Worm (Caenorhabditis elegans) whole organism, L4 larva: Measurements from ENCODE around the gene K05F6.8.
A peak's percentile ranks its signal among the peaks of the same experiment; 100 is the strongest.

ENCODE experiments used
- D1046.2 ChIP-seq: fragments of 200-800 bp; sonication (Bioruptor generic); IDR thresholded peaks from 2 replicates; pipeline ENCODE4 v1.3.6; 2022; ENCODE audit warnings: missing genetic modification characterization, missing compliant biosample characterization
- F10B5.3 ChIP-seq: sonication (generic microtip); optimal IDR thresholded peaks from 2 replicates; lab custom pipeline; 2016; ENCODE audit warnings: mild to moderate bottlenecking, missing genetic modification characterization, missing compliant biosample characterization
- Y5F2A.4 ChIP-seq: fragments of 200-800 bp; sonication (Bioruptor generic); optimal IDR thresholded peaks from 2 replicates; lab custom pipeline; 2018; ENCODE audit warnings: mild to moderate bottlenecking, missing genetic modification characterization, missing compliant biosample characterization
- Y75B8A.6 ChIP-seq: fragments of 200-800 bp; sonication (Bioruptor generic); IDR thresholded peaks from 2 replicates; pipeline ENCODE4 v1.3.6; 2022; ENCODE audit warnings: missing genetic modification reagents, missing genetic modification characterization, missing compliant biosample characterization
- ZK337.2 ChIP-seq: fragments of 200-800 bp; sonication (Bioruptor generic); IDR thresholded peaks from 2 replicates; pipeline ENCODE4 v1.3.6; 2022; ENCODE audit warnings: missing genetic modification reagents, missing genetic modification characterization, missing compliant biosample characterization
- attf-4 ChIP-seq: sonication (generic microtip); optimal IDR thresholded peaks from 3 replicates; lab custom pipeline; 2017; ENCODE audit warnings: missing biosample characterization, missing genetic modification characterization
- ceh-20 ChIP-seq: fragments of 200-800 bp; sonication (Bioruptor generic); IDR thresholded peaks from 2 replicates; pipeline ENCODE4 v1.3.6; 2022; ENCODE audit warnings: missing genetic modification reagents, missing genetic modification characterization, missing compliant biosample characterization
- ceh-28 ChIP-seq: fragments of 150-350 bp; optimal IDR thresholded peaks from 2 replicates; lab custom pipeline; 2014; ENCODE audit warnings: missing biosample characterization, missing genetic modification reagents, missing genetic modification characterization
- daf-12 ChIP-seq: fragments of 150-350 bp; optimal IDR thresholded peaks from 2 replicates; lab custom pipeline; 2014; ENCODE audit warnings: missing biosample characterization, missing genetic modification reagents, missing genetic modification characterization
- daf-16 ChIP-seq, 3 experiments: sonication (generic microtip); optimal IDR thresholded peaks; 2 replicates each; lab custom pipeline; 2016 to 2017; ENCODE audit warnings: missing genetic modification characterization in 3 of 3, missing genetic modification reagents in 3 of 3, mild to moderate bottlenecking in 2 of 3, missing compliant biosample characterization in 2 of 3, missing biosample characterization in 1 of 3, moderate library complexity in 1 of 3
- daf-8 ChIP-seq: fragments of 200-800 bp; sonication (Bioruptor generic); IDR thresholded peaks from 2 replicates; pipeline ENCODE4 v1.3.6; 2022; ENCODE audit warnings: missing genetic modification characterization, missing compliant biosample characterization
- dmd-6 ChIP-seq: fragments of 200-800 bp; sonication (Bioruptor generic); IDR thresholded peaks from 2 replicates; pipeline ENCODE4 v1.3.6; 2022; ENCODE audit warnings: missing genetic modification reagents, missing genetic modification characterization, missing compliant biosample characterization
- duxl-1 ChIP-seq: sonication (generic microtip); optimal IDR thresholded peaks from 2 replicates; lab custom pipeline; 2016; ENCODE audit warnings: mild to moderate bottlenecking, missing genetic modification characterization, moderate library complexity, missing compliant biosample characterization; ENCODE audit not compliant: poor library complexity
- egl-43 ChIP-seq: fragments of 200-800 bp; sonication (Bioruptor generic); IDR thresholded peaks from 2 replicates; pipeline ENCODE4 v1.3.6; 2022; ENCODE audit warnings: missing genetic modification reagents, missing genetic modification characterization, missing compliant biosample characterization
- lim-7 ChIP-seq: fragments of 200-800 bp; sonication (Bioruptor generic); IDR thresholded peaks from 2 replicates; pipeline ENCODE4 v1.3.6; 2022; ENCODE audit warnings: missing genetic modification characterization, missing compliant biosample characterization
- lin-1 ChIP-seq: fragments of 200-800 bp; sonication (Bioruptor generic); IDR thresholded peaks from 2 replicates; pipeline ENCODE4 v1.3.6; 2022; ENCODE audit warnings: missing genetic modification reagents, missing genetic modification characterization, missing compliant biosample characterization
- lin-13 ChIP-seq: fragments of 150-350 bp; optimal IDR thresholded peaks from 2 replicates; lab custom pipeline; 2014; ENCODE audit warnings: missing biosample characterization, missing genetic modification reagents, missing genetic modification characterization
- lin-15B ChIP-seq: fragments of 150-350 bp; sonication (generic microtip); optimal IDR thresholded peaks from 3 replicates; lab custom pipeline; 2014; ENCODE audit warnings: missing biosample characterization, missing genetic modification characterization
- lin-38 ChIP-seq: fragments of 200-800 bp; sonication (Bioruptor generic); IDR thresholded peaks from 2 replicates; pipeline ENCODE4 v1.3.6; 2022; ENCODE audit warnings: missing genetic modification reagents, missing genetic modification characterization, missing compliant biosample characterization
- lin-39 ChIP-seq: fragments of 150-350 bp; optimal IDR thresholded peaks from 2 replicates; lab custom pipeline; 2014; ENCODE audit warnings: missing biosample characterization, missing genetic modification reagents, missing genetic modification characterization
- madf-5 ChIP-seq, 2 experiments: fragments of 200-800 bp; sonication (Bioruptor generic); IDR thresholded peaks; 2 replicates each; pipeline ENCODE4 v1.3.6; 2022; ENCODE audit warnings: missing compliant biosample characterization in 2 of 2, missing genetic modification characterization in 2 of 2
- madf-9 ChIP-seq: fragments of 200-800 bp; sonication (Bioruptor generic); conservative IDR thresholded peaks from 2 replicates; pipeline ENCODE4 v1.3.6; 2022; ENCODE audit warnings: missing genetic modification reagents, missing genetic modification characterization, missing compliant biosample characterization
- mes-2 ChIP-seq: sonication (generic microtip); optimal IDR thresholded peaks from 2 replicates; lab custom pipeline; 2016; ENCODE audit warnings: missing genotype, mild to moderate bottlenecking, missing genetic modification characterization, missing compliant biosample characterization; ENCODE audit not compliant: poor library complexity, severe bottlenecking
- mxl-2 ChIP-seq: fragments of 200-800 bp; sonication (Bioruptor generic); conservative IDR thresholded peaks from 2 replicates; pipeline ENCODE4 v1.3.6; 2022; ENCODE audit warnings: missing genetic modification reagents, missing genetic modification characterization, missing compliant biosample characterization
- nhr-102 ChIP-seq: sonication (generic microtip); optimal IDR thresholded peaks from 2 replicates; lab custom pipeline; 2016; ENCODE audit warnings: mild to moderate bottlenecking, missing genetic modification characterization, moderate library complexity, missing compliant biosample characterization
- nhr-111 ChIP-seq: fragments of 200-800 bp; sonication (Bioruptor generic); optimal IDR thresholded peaks from 2 replicates; lab custom pipeline; 2018; ENCODE audit warnings: mild to moderate bottlenecking, missing genetic modification characterization, missing compliant biosample characterization
- nhr-28 ChIP-seq: fragments of 150-350 bp; optimal IDR thresholded peaks from 2 replicates; lab custom pipeline; 2014; ENCODE audit warnings: missing biosample characterization, missing genetic modification characterization
- nhr-42 ChIP-seq: fragments of 200-800 bp; sonication (Bioruptor generic); IDR thresholded peaks from 2 replicates; pipeline ENCODE4 v1.3.6; 2022; ENCODE audit warnings: missing genetic modification characterization, missing compliant biosample characterization
- nhr-77 ChIP-seq: fragments of 150-350 bp; optimal IDR thresholded peaks from 2 replicates; lab custom pipeline; 2014; ENCODE audit warnings: missing biosample characterization, missing genetic modification characterization
- pha-4 ChIP-seq, 2 experiments: fragments of 150-350 bp in 1 of 2; fragments of 200-800 bp in 1 of 2; sonication (Bioruptor generic) in 1 of 2; IDR thresholded peaks in 1 of 2; optimal IDR thresholded peaks in 1 of 2; 2 replicates each; pipeline versions ENCODE4 v1.3.6 to Lab custom; 2014 to 2022; ENCODE audit warnings: missing genetic modification characterization in 2 of 2, missing genetic modification reagents in 2 of 2, missing biosample characterization in 1 of 2, missing compliant biosample characterization in 1 of 2
- saeg-2 ChIP-seq: fragments of 200-800 bp; sonication (Bioruptor generic); IDR thresholded peaks from 2 replicates; pipeline ENCODE4 v1.3.6; 2022; ENCODE audit warnings: missing genetic modification reagents, missing genetic modification characterization, missing compliant biosample characterization
- set-16 ChIP-seq: fragments of 200-800 bp; sonication (Bioruptor generic); IDR thresholded peaks from 2 replicates; pipeline ENCODE4 v1.3.6; 2022; ENCODE audit warnings: missing genetic modification reagents, missing genetic modification characterization, missing compliant biosample characterization
- snpc-1.2 ChIP-seq: fragments of 200-800 bp; sonication (Bioruptor generic); IDR thresholded peaks from 2 replicates; pipeline ENCODE4 v1.3.6; 2022; ENCODE audit warnings: missing genetic modification reagents, missing genetic modification characterization, missing compliant biosample characterization
- spr-3 ChIP-seq: fragments of 200-800 bp; sonication (Bioruptor generic); optimal IDR thresholded peaks from 2 replicates; lab custom pipeline; 2018; ENCODE audit warnings: mild to moderate bottlenecking, missing genetic modification characterization, missing compliant biosample characterization
- unc-62 ChIP-seq, 3 experiments: fragments of 150-350 bp in 1 of 3; sonication (generic microtip); optimal IDR thresholded peaks in 2 of 3; peaks in 1 of 3; 1 replicate in 1 of 3; 2 replicates in 2 of 3; lab custom pipeline; 2014 to 2017; ENCODE audit warnings: missing biosample characterization in 3 of 3, missing genetic modification characterization in 3 of 3, missing genetic modification reagents in 3 of 3, missing genotype in 1 of 3
- zag-1 ChIP-seq: fragments of 150-350 bp; optimal IDR thresholded peaks from 2 replicates; lab custom pipeline; 2014; ENCODE audit warnings: missing biosample characterization, missing genetic modification characterization
- zfp-2 ChIP-seq: sonication (generic microtip); optimal IDR thresholded peaks from 2 replicates; lab custom pipeline; 2016; ENCODE audit warnings: mild to moderate bottlenecking, missing genetic modification characterization, missing compliant biosample characterization
- zfp-3 ChIP-seq: fragments of 200-800 bp; sonication (Bioruptor generic); conservative IDR thresholded peaks from 2 replicates; pipeline ENCODE4 v1.3.6; 2022; ENCODE audit warnings: missing genetic modification reagents, missing genetic modification characterization, missing compliant biosample characterization
- zip-11 ChIP-seq: fragments of 200-800 bp; sonication (Bioruptor generic); IDR thresholded peaks from 2 replicates; pipeline ENCODE4 v1.3.6; 2022; ENCODE audit warnings: missing genetic modification characterization, missing compliant biosample characterization

K05F6.8 gene

ce11 chrII:1537321-1537720, 30.2 kb downstream of the K05F6.8 start, which contains the start of gene fbxb-42:
Gene fbxb-42 (plus strand): TSS chrII:1537621.
- TF ChIP-seq unc-62 (GFP tag; optimal IDR thresholded peaks at IDR 0.05 in 1 of 2; lab: Kevin White, UChicago) (peak in 1 of 2 experiments; percentile 27), unc-62 (tag; optimal IDR thresholded peaks at IDR 0.05; lab: Kevin White, UChicago) (no peak), ceh-28 (no peak)

- TF ChIP-seq attf-4 (tag; lab: Kevin White, UChicago) (no peak), daf-12 (tag; lab: Kevin White, UChicago) (no peak), snpc-1.2 (GFP tag; lab: Robert Waterston, UW) (no peak), nhr-28 (tag; lab: Kevin White, UChicago) (no peak), nhr-102 (tag; lab: Kevin White, UChicago) (no peak), mes-2 (tag; lab: Kevin White, UChicago) (no peak), nhr-77 (no peak), Y5F2A.4 (GFP tag; lab: Kevin White, UChicago) (no peak), daf-8 (no peak), nhr-42 (no peak), lin-13 (no peak)
Observed at ce11 chrII:1535931-1536330, 31.6 kb downstream of the K05F6.8 start, which contains the start of gene fbxb-43. Gene fbxb-43 (plus strand): TSS chrII:1536231.

- TF ChIP-seq zag-1 (tag; lab: Kevin White, UChicago) (no peak), ceh-20 (GFP tag; lab: Robert Waterston, UW) (no peak), lin-1 (GFP tag; lab: Robert Waterston, UW) (no peak), lim-7 (GFP tag; lab: Robert Waterston, UW) (no peak), D1046.2 (GFP tag; lab: Robert Waterston, UW) (no peak), saeg-2 (GFP tag; lab: Robert Waterston, UW) (no peak)
Observed at ce11 chrII:1529057-1529456, 38.5 kb downstream of the K05F6.8 start, which contains the start of gene Y51H7BR.4. Gene Y51H7BR.4 (plus strand): TSS chrII:1529357.

ce11 chrII:1525498-1525897, 42.0 kb downstream of the K05F6.8 start, which contains the start of gene Y51H7BR.7:
Gene Y51H7BR.7 (minus strand): TSS chrII:1525598.
- TF ChIP-seq zfp-3 (GFP tag; lab: Robert Waterston, UW) (no peak), zfp-2 (tag; lab: Kevin White, UChicago) (no peak)

- 0 out of 2 replicates have a peak, but pooled peaks have one; percentile 15 for TF ChIP-seq lin-38 (GFP tag; lab: Robert Waterston, UW)
- no peak for TF ChIP-seq ZK337.2 (GFP tag; lab: Robert Waterston, UW)
- TF ChIP-seq zip-11 (GFP tag; lab: Robert Waterston, UW), result no peak
Observed at ce11 chrII:1521956-1522355, 45.6 kb downstream of the K05F6.8 start.

- TF ChIP-seq lin-15B (tag; lab: Kevin White, UChicago) (no peak), spr-3 (no peak), zag-1 (tag; lab: Kevin White, UChicago) (no peak), madf-9 (peak; percentile 79), pha-4 (GFP tag; IDR thresholded peaks at IDR 0.05; lab: Robert Waterston, UW) (peak; percentile 73), pha-4 (tag; optimal IDR thresholded peaks at IDR 0.05; lab: Kevin White, UChicago) (no peak), set-16 (GFP tag; lab: Robert Waterston, UW) (peak; percentile 43; the same call in 1 of the 2 replicates), daf-16 (GFP tag; optimal IDR thresholded peaks at IDR 0.05; lab: Kevin White, UChicago) (peak in 1 of 2 experiments; percentile 23), daf-16 (tag; optimal IDR thresholded peaks at IDR 0.05; lab: Kevin White, UChicago) (no peak), mxl-2 (0 out of 2 replicates have a peak, but pooled peaks have one; percentile 37), F10B5.3 (tag; lab: Kevin White, UChicago) (peak; percentile 26), egl-43 (GFP tag; lab: Robert Waterston, UW) (no peak), dmd-6 (GFP tag; lab: Robert Waterston, UW) (peak; percentile 43), Y75B8A.6 (GFP tag; lab: Robert Waterston, UW) (peak; percentile 60; the same call in 1 of the 2 replicates), lin-1 (GFP tag; lab: Robert Waterston, UW) (peak; percentile 37; the same call in 1 of the 2 replicates), ceh-20 (GFP tag; lab: Robert Waterston, UW) (0 out of 2 replicates have a peak, but pooled peaks have one; percentile 52), nhr-111 (GFP tag; lab: Kevin White, UChicago) (peak; percentile 41), duxl-1 (tag; lab: Kevin White, UChicago) (peak; percentile 86), daf-12 (tag; lab: Kevin White, UChicago) (no peak), madf-5 (GFP tag; IDR thresholded peaks at IDR 0.05; lab: Robert Waterston, UW) (peak in 1 of 2 experiments; percentile 45; a peak in 1 of 4 replicates), lin-39 (tag; lab: Kevin White, UChicago) (no peak), zfp-2 (tag; lab: Kevin White, UChicago) (no peak)
Observed at ce11 chrII:1519867-1520266, 47.7 kb downstream of the K05F6.8 start.
